Fruit fly (Drosophila melanogaster): Measurements from ENCODE around the gene Nmdmc.

dm6 chr3R:9056409-9057031, 6.2 kb upstream of the Nmdmc start:
- no peak for TF ChIP-seq ro (GFP tag; IDR thresholded peaks at IDR 0.05)
- no peak for TF ChIP-seq h (optimal IDR thresholded peaks at IDR 0.05)
- no peak for TF ChIP-seq fd64A (GFP tag; optimal IDR thresholded peaks at IDR 0.05)
- no peak for TF ChIP-seq Rfx (GFP tag; IDR thresholded peaks at IDR 0.05)
- TF ChIP-seq her (GFP tag; optimal IDR thresholded peaks at IDR 0.05): no peak
- TF ChIP-seq CG12299 (tag; optimal IDR thresholded peaks at IDR 0.05): no peak
- no peak for TF ChIP-seq CG8388 (GFP tag; optimal IDR thresholded peaks at IDR 0.05)
- no peak for TF ChIP-seq CG10543 (GFP tag; optimal IDR thresholded peaks at IDR 0.05)
- no peak for TF ChIP-seq gcm2 (GFP tag; optimal IDR thresholded peaks at IDR 0.05)
- TF ChIP-seq CG14860 (GFP tag; IDR thresholded peaks at IDR 0.05; ENCODE audit: partially characterized antibody): no peak

Data from whole organism, embryonic.